Fruit fly (Drosophila melanogaster): Measurements from ENCODE around the gene sina.

The sina gene

dm6 chr3L:16862284-16862683 is 8.7 kb downstream of the sina start, which contains the start of gene Rh4:
Rh4 (minus strand) TSS chr3L:16862517.
- TF ChIP-seq kay (GFP tag; optimal IDR thresholded peaks at IDR 0.05), result no peak
- TF ChIP-seq oc (tag; optimal IDR thresholded peaks at IDR 0.05), result no peak
- 0 out of 3 replicates have a peak, but pooled peaks have one; percentile 41 for TF ChIP-seq Opbp (GFP tag; IDR thresholded peaks at IDR 0.05; ENCODE audit: partially characterized antibody)
- TF ChIP-seq row (GFP tag; IDR thresholded peaks at IDR 0.05), result 0 out of 3 replicates have a peak, but pooled peaks have one; percentile 12
- TF ChIP-seq CG11696 (GFP tag; IDR thresholded peaks at IDR 0.05), result peak; percentile 9; the same call in 1 of the 2 replicates
- 0 out of 2 replicates have a peak, but pooled peaks have one; percentile 5 for TF ChIP-seq CG13287 (GFP tag; IDR thresholded peaks at IDR 0.05; ENCODE audit: partially characterized antibody)
- TF ChIP-seq Rx (GFP tag; IDR thresholded peaks at IDR 0.05), result 0 out of 2 replicates have a peak, but pooled peaks have one; percentile 19
- TF ChIP-seq kni (GFP tag; optimal IDR thresholded peaks at IDR 0.05), result no peak
- no peak for TF ChIP-seq ham (GFP tag; IDR thresholded peaks at IDR 0.05)
- peak; percentile 47 for TF ChIP-seq CG9932 (GFP tag; IDR thresholded peaks at IDR 0.05)
- peak; percentile 70 for TF ChIP-seq Med (GFP tag)
- TF ChIP-seq CG8478 (optimal IDR thresholded peaks at IDR 0.05), result peak; percentile 7
- TF ChIP-seq mld (GFP tag; IDR thresholded peaks at IDR 0.05; ENCODE audit: partially characterized antibody), result 0 out of 3 replicates have a peak, but pooled peaks have one; percentile 14
- no peak for TF ChIP-seq Hr39 (optimal IDR thresholded peaks at IDR 0.05)
- TF ChIP-seq CG16779 (GFP tag; IDR thresholded peaks at IDR 0.05), result peak; percentile 23; the same call in 1 of the 2 replicates
- TF ChIP-seq Optix (GFP tag; IDR thresholded peaks at IDR 0.05), result 0 out of 3 replicates have a peak, but pooled peaks have one; percentile 24
- TF ChIP-seq yki (optimal IDR thresholded peaks at IDR 0.05), result no peak
- peak; percentile 28; the same call in 1 of the 3 replicates for TF ChIP-seq ci (GFP tag; IDR thresholded peaks at IDR 0.05)
- no peak for TF ChIP-seq CG16813 (GFP tag; IDR thresholded peaks at IDR 0.05; ENCODE audit: partially characterized antibody)
- TF ChIP-seq Tbp (GFP tag; optimal IDR thresholded peaks at IDR 0.05), result no peak
- TF ChIP-seq CG11456 (GFP tag; IDR thresholded peaks at IDR 0.05), result 0 out of 3 replicates have a peak, but pooled peaks have one; percentile 53
- peak in 1 of 2 experiments; percentile 77 for TF ChIP-seq Pdp1 (GFP tag; optimal IDR thresholded peaks at IDR 0.05)
- TF ChIP-seq Bgb (GFP tag; IDR thresholded peaks at IDR 0.05; ENCODE audit: partially characterized antibody), result 0 out of 2 replicates have a peak, but pooled peaks have one; percentile 24

- TF ChIP-seq tna (GFP tag; IDR thresholded peaks at IDR 0.05; ENCODE audit: partially characterized antibody), result no peak
- TF ChIP-seq CG13775 (GFP tag; optimal IDR thresholded peaks at IDR 0.05), result no peak
- no peak for TF ChIP-seq h (optimal IDR thresholded peaks at IDR 0.05)
- peak; percentile 43; the same call in 1 of the 2 replicates for TF ChIP-seq CG3847 (GFP tag; IDR thresholded peaks at IDR 0.05)
- TF ChIP-seq Scr (GFP tag; IDR thresholded peaks at IDR 0.05; ENCODE audit: partially characterized antibody), result no peak
- TF ChIP-seq gfzf (GFP tag; optimal IDR thresholded peaks at IDR 0.05), result peak; percentile 26
- no peak for TF ChIP-seq z (GFP tag; IDR thresholded peaks at IDR 0.05)
- TF ChIP-seq CG9876 (GFP tag; optimal IDR thresholded peaks at IDR 0.05), result no peak
- TF ChIP-seq CrebB (tag; optimal IDR thresholded peaks at IDR 0.05), result no peak
- TF ChIP-seq odd (GFP tag; optimal IDR thresholded peaks at IDR 0.05), result no peak
- TF ChIP-seq vvl (GFP tag; IDR thresholded peaks at IDR 0.05), result no peak
- no peak for TF ChIP-seq Elba2 (GFP tag; optimal IDR thresholded peaks at IDR 0.05)
- TF ChIP-seq onecut (GFP tag; IDR thresholded peaks at IDR 0.05), result no peak
- peak; percentile 84 for TF ChIP-seq MBD-R2 (GFP tag; IDR thresholded peaks at IDR 0.05)
- no peak for TF ChIP-seq pan (optimal IDR thresholded peaks at IDR 0.05)
- TF ChIP-seq pan (GFP tag; optimal IDR thresholded peaks at IDR 0.05 in 1 of 2, IDR thresholded peaks at IDR 0.05 in 1 of 2), result no peak
- no peak for TF ChIP-seq tll (GFP tag; optimal IDR thresholded peaks at IDR 0.05)
- TF ChIP-seq CG12769 (tag; optimal IDR thresholded peaks at IDR 0.05), result no peak
- no peak for TF ChIP-seq CG18599 (GFP tag; optimal IDR thresholded peaks at IDR 0.05)
- no peak for TF ChIP-seq sug (tag; optimal IDR thresholded peaks at IDR 0.05)
- no peak for TF ChIP-seq pho (GFP tag; optimal IDR thresholded peaks at IDR 0.05)
- TF ChIP-seq CG18764 (GFP tag; optimal IDR thresholded peaks at IDR 0.05), result no peak
- TF ChIP-seq CG30403 (GFP tag; optimal IDR thresholded peaks at IDR 0.05), result no peak
- TF ChIP-seq CG7839 (tag; optimal IDR thresholded peaks at IDR 0.05), result no peak
- peak; percentile 10 for TF ChIP-seq Sin3A (optimal IDR thresholded peaks at IDR 0.05)
- TF ChIP-seq amos (GFP tag; IDR thresholded peaks at IDR 0.05; ENCODE audit: partially characterized antibody), result no peak
- TF ChIP-seq Stat92E (GFP tag; optimal IDR thresholded peaks at IDR 0.05), result no peak
- TF ChIP-seq CG7745 (tag; optimal IDR thresholded peaks at IDR 0.05), result no peak
- TF ChIP-seq gsb-n (tag; optimal IDR thresholded peaks at IDR 0.05), result no peak
Observed at dm6 chr3L:16862958-16863357, 9.4 kb downstream of the sina start, which contains the start of gene CG9951. CG9951 (plus strand) TSS chr3L:16863164.
